Fruit fly (Drosophila melanogaster) Kc167 (cell line): ENCODE results near the gene yellow-e3.

Source experiments
- h ChIP-seq: fragments of >200 bp; optimal IDR thresholded peaks from 3 replicates; lab custom pipeline; 2018; ENCODE audit warnings: missing external identifiers
- insv ChIP-seq: fragments of >200 bp; optimal IDR thresholded peaks from 3 replicates; lab custom pipeline; 2018; ENCODE audit warnings: missing external identifiers
- ttk ChIP-seq: sonication (Bioruptor generic); optimal IDR thresholded peaks from 2 replicates; lab custom pipeline; 2017; ENCODE audit warnings: missing external identifiers

DNA sequence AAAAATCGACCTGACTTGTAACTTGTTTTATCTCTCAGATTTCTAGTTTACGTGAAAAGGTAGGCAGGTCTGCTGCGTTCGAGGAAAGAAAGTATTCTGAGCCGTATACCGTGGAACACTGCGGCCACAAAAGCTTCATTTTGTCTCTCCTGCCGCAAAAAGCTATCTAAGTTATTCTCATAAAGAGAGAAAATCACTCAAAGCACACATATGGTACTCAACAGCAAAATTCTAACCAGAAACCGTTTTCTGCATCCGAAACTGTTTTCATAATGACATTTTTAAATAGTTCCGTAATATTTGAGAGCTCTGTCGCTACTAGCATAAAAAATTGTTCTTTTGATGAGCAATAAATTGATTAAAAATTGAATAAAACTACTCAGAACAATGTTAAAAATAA lies 25.0 kb downstream of the yellow-e3 start, which contains the start of the genes CG9813 and CG8870:
- TF ChIP-seq ttk (lab: Kevin White, UChicago) (no peak), insv (lab: Kevin White, UChicago) (no peak), h (lab: Kevin White, UChicago) (no peak)
